Fruit fly (Drosophila melanogaster): ENCODE results near the gene Lar.

- TF ChIP-seq CG6808 (GFP tag; optimal IDR thresholded peaks at IDR 0.05): no peak
- peak; percentile 39 for TF ChIP-seq CG10631 (GFP tag; optimal IDR thresholded peaks at IDR 0.05)
- TF ChIP-seq Ets96B (tag; optimal IDR thresholded peaks at IDR 0.05): peak; percentile 12
- TF ChIP-seq Hr4 (GFP tag; optimal IDR thresholded peaks at IDR 0.05): peak; percentile 67
- peak; percentile 61 for TF ChIP-seq CG31627 (GFP tag; optimal IDR thresholded peaks at IDR 0.05)
- TF ChIP-seq Smox (GFP tag; optimal IDR thresholded peaks at IDR 0.05): peak; percentile 44
- no peak for TF ChIP-seq svp (GFP tag)
Measured at dm6 chr2L:19582185-19582584, 4.2 kb upstream of the Lar start, which contains the start of gene Hakai.
